Fruit fly (Drosophila melanogaster) S2 (cell line): Measurements from ENCODE around the gene ssp3.

Experiments used
- CG8478 ChIP-seq: fragments of >200 bp; optimal IDR thresholded peaks from 2 replicates; lab custom pipeline; 2018
- CTCF ChIP-seq, 2 experiments: fragments of >200 bp; optimal IDR thresholded peaks; 2 replicates each; lab custom pipeline; 2018

ssp3 gene

DNA sequence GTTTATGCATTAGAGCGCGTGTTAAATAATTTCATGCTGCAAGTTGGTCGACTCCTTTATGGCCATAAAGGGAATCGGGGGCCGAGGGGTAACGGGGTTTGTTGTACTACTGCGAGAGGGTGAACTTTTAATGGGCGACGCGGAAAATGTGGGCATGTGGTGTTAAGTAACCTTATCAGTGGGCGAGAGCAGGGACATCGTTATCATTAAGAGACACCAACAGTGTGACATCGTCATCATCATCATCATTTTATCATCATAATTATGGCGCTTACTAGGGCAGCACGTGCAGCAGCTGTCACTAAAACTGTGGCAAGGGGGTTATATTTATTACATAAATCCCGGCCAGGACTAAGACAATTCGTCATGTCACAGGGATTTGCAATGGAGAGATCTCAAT lies 18.4 kb downstream of the ssp3 start:
- no peak for TF ChIP-seq CTCF (optimal IDR thresholded peaks at IDR 0.05; lab: Kevin White, UChicago)
- TF ChIP-seq CG8478: no peak

DNA sequence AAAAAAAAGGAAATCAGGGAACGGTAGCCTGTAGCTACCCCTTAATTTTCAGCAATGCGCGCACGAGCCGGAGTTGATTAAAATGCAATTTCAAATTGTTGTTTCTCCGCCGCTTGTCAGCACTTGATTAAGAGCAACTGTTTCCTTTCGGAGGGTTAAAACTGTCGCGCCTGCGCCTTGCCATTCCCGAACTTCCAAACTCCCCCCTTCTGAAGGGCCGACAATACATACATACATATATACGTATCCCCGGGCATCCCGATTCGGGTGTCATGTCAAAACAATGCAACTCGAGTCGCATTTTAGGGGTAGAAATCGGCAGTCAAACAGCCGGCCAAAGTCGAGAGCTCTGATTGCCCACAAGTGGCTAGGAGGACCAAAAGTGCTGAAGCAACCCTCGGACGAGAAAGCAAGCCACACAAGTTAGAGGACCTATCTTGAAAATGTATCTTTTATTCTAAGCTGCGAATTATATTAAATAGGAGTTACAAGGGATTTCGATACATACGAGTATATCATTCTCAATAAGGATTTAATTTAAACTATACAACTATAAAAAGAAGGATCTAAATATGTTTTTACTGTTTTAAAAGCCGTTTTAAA lies 19.0 kb downstream of the ssp3 start:
- TF ChIP-seq CTCF (optimal IDR thresholded peaks at IDR 0.05; lab: Kevin White, UChicago): no peak
- no peak for TF ChIP-seq CG8478

- no peak for TF ChIP-seq CG8478
- TF ChIP-seq CTCF (optimal IDR thresholded peaks at IDR 0.05; lab: Kevin White, UChicago): no peak
These were observed 22.5 kb downstream of the ssp3 start for dm6 chr2L:18921246-18921645.

dm6 chr2L:18919474-18919873 lies 24.3 kb downstream of the ssp3 start:
- TF ChIP-seq CTCF (optimal IDR thresholded peaks at IDR 0.05; lab: Kevin White, UChicago): no peak
- no peak for TF ChIP-seq CG8478

DNA sequence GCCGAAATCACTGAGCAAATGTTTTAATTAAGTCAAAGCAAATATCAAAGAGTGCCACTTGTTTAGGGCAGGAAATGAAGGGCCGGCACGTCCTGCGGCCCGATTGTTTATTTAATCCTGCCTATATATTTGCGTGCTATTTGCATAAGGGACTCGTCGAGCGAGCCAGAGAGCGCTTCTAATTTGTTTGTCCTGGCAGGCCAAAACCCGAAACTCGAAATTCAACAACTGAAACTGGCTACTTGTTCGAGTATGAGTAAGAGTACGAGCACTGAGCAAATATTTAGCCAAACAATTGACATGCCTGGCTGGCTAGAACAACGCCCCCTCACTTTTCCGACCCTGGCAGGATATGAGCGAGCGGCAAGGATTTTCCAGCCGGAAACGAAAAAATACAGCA lies 26.2 kb downstream of the ssp3 start:
- TF ChIP-seq CG8478 (no peak), CTCF (optimal IDR thresholded peaks at IDR 0.05; lab: Kevin White, UChicago) (no peak)

dm6 chr2L:18914829-18915228 lies 28.9 kb downstream of the ssp3 start:
- TF ChIP-seq CG8478: no peak
- TF ChIP-seq CTCF (optimal IDR thresholded peaks at IDR 0.05; lab: Kevin White, UChicago): no peak

DNA sequence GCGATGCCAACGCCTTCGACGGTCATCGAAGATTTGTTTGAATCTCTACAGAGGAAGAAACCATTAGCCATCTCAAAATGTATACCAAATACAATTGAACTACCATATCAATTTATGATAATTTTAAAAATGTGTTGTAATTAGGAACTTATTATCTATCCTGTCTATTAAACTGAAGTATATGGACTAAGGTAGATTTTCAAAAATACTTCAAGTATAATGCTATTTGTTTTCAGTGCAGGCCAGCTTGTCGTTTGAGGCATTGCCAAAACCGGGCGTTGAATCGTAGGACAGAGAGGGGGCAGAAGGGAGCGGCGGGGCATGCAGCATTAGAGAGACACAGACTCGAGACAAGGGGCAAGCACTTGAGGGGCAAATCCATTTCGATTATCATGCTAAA lies 36.3 kb downstream of the ssp3 start:
- no peak for TF ChIP-seq CG8478
- no peak for TF ChIP-seq CTCF (optimal IDR thresholded peaks at IDR 0.05; lab: Kevin White, UChicago)

DNA sequence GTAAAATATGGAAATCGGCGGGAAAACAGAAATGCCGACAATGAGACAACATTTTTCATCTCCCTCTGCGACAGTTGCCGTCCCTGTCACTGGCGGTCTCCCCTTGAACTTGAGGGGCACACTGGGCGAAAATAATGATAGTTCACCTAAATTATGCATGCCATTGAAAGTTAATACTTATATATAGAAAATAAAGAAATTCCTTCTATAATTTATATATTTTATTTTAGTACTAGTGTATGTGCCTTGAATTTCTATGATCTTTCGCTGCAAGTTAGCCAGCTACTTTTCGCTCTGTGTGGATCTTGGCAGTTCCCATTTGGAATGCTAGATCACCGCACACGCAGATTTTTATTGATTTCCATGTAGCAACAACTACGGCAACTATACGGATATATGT lies 37.1 kb downstream of the ssp3 start:
- no peak for TF ChIP-seq CG8478
- no peak for TF ChIP-seq CTCF (optimal IDR thresholded peaks at IDR 0.05; lab: Kevin White, UChicago)

dm6 chr2L:18900976-18901375 lies 42.8 kb downstream of the ssp3 start:
- TF ChIP-seq CG8478 (no peak), CTCF (optimal IDR thresholded peaks at IDR 0.05; lab: Kevin White, UChicago) (no peak)

- TF ChIP-seq CG8478 (no peak), CTCF (optimal IDR thresholded peaks at IDR 0.05; lab: Kevin White, UChicago) (no peak)
These were observed 43.9 kb downstream of the ssp3 start for dm6 chr2L:18899862-18900261.

DNA sequence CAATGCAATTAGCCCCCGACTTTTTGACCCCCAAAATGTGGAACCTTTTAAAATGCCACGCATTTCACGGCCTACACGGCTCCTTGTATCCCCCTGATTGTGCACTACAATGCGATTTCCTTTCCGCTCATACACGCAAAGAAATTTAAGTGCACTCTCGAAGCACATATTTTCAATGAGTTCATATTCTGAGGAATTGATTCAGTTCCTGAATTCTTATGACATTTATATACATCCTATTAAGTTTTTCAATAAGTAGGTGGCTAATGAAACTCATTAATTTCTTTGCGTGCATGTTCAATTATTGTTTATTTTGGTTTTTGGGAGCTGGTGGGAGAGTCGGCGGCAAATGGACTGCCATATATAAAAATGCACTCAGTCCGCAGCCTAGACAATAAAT lies 44.5 kb downstream of the ssp3 start:
- TF ChIP-seq CG8478 (no peak), CTCF (optimal IDR thresholded peaks at IDR 0.05; lab: Kevin White, UChicago) (no peak)

DNA sequence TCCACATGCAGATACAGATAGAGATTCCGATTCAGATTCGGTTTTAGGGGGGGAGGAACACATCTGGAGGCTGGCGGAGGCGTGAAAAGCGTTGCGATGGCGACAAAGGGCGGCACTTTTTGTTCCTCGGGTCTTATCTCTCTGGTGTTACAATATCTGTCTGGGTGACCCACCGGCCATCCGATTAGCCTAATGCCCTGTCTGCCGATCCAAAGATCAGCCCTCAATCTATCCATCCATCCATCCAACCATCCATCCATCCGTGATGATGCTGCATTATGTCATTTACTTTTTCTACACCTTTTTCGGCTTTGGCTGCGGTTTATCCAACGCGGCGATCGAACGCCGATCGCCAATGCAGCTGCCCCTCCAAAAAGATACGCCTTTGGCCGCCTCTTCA lies 45.8 kb downstream of the ssp3 start:
- TF ChIP-seq CG8478: no peak
- no peak for TF ChIP-seq CTCF (optimal IDR thresholded peaks at IDR 0.05; lab: Kevin White, UChicago)

dm6 chr2L:18896818-18897578 lies 46.8 kb downstream of the ssp3 start:
- TF ChIP-seq CG8478 (no peak), CTCF (optimal IDR thresholded peaks at IDR 0.05; lab: Kevin White, UChicago) (no peak)

DNA sequence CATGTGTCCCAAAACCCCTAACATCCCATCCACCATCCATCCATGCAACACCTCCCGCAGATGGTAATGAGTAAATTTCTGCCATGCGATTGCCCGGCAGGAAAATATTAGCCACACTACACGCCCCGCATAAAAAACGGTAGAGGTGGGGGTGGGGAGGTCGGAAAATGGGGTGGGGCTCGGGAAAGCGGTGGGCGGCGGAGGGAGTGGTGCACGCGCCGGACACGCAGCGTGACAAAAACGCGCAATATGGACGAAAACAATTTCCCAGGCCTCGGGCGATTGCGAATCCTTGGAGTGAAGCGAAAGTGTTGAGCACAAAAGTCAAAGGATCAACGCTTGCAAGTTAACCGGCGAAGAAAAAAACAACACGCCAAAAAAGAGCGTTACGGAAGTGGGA lies 47.4 kb downstream of the ssp3 start:
- TF ChIP-seq CG8478: no peak
- TF ChIP-seq CTCF (optimal IDR thresholded peaks at IDR 0.05; lab: Kevin White, UChicago): no peak

dm6 chr2L:18894998-18895732 lies 48.6 kb downstream of the ssp3 start:
- TF ChIP-seq CTCF (optimal IDR thresholded peaks at IDR 0.05; lab: Kevin White, UChicago) (no peak), CG8478 (no peak)

DNA sequence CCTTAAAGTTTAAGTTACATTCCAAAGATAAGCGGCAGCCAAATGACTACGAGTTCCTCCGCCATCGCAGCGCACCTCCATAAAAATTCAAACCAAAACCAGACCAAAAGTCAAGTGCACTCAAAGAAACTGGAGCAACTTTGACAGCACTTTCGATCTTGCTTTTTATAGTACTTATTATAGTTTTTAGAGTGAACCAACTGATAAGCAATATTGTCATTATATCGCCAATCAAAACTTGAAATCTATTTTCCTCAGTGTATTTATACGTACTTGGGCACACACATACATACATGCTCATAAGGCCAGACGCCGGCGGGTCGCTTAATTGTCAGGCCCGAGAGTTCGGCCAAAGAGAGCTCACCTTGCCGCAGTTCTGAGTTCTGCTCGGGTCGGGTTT lies 53.7 kb downstream of the ssp3 start:
- no peak for TF ChIP-seq CTCF (optimal IDR thresholded peaks at IDR 0.05; lab: Kevin White, UChicago)
